Worm (Caenorhabditis elegans) whole organism, L4 larva: ENCODE measurements around the gene ZK686.5.

Source experiments
- hlh-11 ChIP-seq: fragments of 200-800 bp; sonication (Bioruptor generic); optimal IDR thresholded peaks from 2 replicates; lab custom pipeline; 2018; ENCODE audit warnings: mild to moderate bottlenecking, missing genetic modification characterization, missing compliant biosample characterization
- lsy-2 ChIP-seq, 2 experiments: fragments of 150-350 bp in 1 of 2; sonication (generic microtip) in 1 of 2; optimal IDR thresholded peaks; 2 replicates each; lab custom pipeline; 2014 to 2017; ENCODE audit warnings: missing biosample characterization in 2 of 2, missing genetic modification characterization in 2 of 2
- mep-1 ChIP-seq: fragments of 150-350 bp; sonication (generic microtip); optimal IDR thresholded peaks from 3 replicates; lab custom pipeline; 2014; ENCODE audit warnings: missing biosample characterization, missing genetic modification characterization
- nhr-28 ChIP-seq: fragments of 150-350 bp; optimal IDR thresholded peaks from 2 replicates; lab custom pipeline; 2014; ENCODE audit warnings: missing biosample characterization, missing genetic modification characterization
- pha-4 ChIP-seq, 2 experiments: fragments of 150-350 bp in 1 of 2; fragments of 200-800 bp in 1 of 2; sonication (Bioruptor generic) in 1 of 2; IDR thresholded peaks in 1 of 2; optimal IDR thresholded peaks in 1 of 2; 2 replicates each; pipeline versions ENCODE4 v1.3.6 to Lab custom; 2014 to 2022; ENCODE audit warnings: missing genetic modification characterization in 2 of 2, missing genetic modification reagents in 2 of 2, missing biosample characterization in 1 of 2, missing compliant biosample characterization in 1 of 2
- unc-130 ChIP-seq: sonication (generic microtip); optimal IDR thresholded peaks from 2 replicates; lab custom pipeline; 2016; ENCODE audit warnings: missing genetic modification reagents, missing genetic modification characterization, missing compliant biosample characterization

- no peak for TF ChIP-seq lsy-2 (tag; optimal IDR thresholded peaks at IDR 0.05; lab: Kevin White, UChicago)
- TF ChIP-seq hlh-11: no peak
- no peak for TF ChIP-seq pha-4 (GFP tag; IDR thresholded peaks at IDR 0.05; lab: Robert Waterston, UW)
- no peak for TF ChIP-seq pha-4 (tag; optimal IDR thresholded peaks at IDR 0.05; lab: Kevin White, UChicago)
- no peak for TF ChIP-seq nhr-28 (tag; lab: Kevin White, UChicago)
- no peak for TF ChIP-seq unc-130
- TF ChIP-seq mep-1 (tag; lab: Kevin White, UChicago): no peak
Observed at ce11 chrIII:7729062-7729461, 38.3 kb downstream of the ZK686.5 start.
